In the genomic region with DNA sequence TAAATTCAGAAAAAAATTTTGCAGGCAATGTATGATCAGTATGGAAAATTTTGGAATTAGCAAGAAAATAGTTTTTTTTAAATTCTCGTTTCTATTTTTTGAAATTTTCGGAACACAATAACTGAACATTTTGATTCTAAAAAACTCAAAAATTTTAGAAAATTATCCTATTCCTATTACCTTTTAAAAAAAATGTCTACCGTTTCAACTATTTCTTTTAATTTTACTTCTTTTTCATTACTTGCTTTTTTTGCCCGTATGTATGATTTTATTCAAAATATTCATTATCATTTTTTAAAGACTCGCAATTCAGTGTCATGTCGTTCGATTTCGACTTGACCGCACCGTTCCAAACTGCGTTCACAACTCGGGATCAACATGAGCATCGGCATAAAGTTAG, we compare ENCODE assay signal across 2 worm cellular contexts.
TF ChIP-seq lines count a peak whose summit lies in the region.

atln-2 (plus strand) TSS at position 301 of the 400 bp plus-strand sequence.

TF ChIP-seq in whole organism, L4 larva, 104 proteins besides CTCF, POLR2A, EP300 and RAD21:
- TF ChIP-seq ceh-62 (tag; optimal IDR thresholded peaks at IDR 0.05; lab: Kevin White, UChicago) (no peak), dve-1 (tag; optimal IDR thresholded peaks at IDR 0.05; lab: Kevin White, UChicago; ENCODE audit: insufficient read depth) (no peak), daf-19 (GFP tag; conservative IDR thresholded peaks at IDR 0.05; lab: Robert Waterston, UW) (no peak), hif-1 (tag; optimal IDR thresholded peaks at IDR 0.05; lab: Kevin White, UChicago) (no peak), lin-39 (tag; optimal IDR thresholded peaks at IDR 0.05; lab: Kevin White, UChicago) (no peak), mdl-1 (tag; optimal IDR thresholded peaks at IDR 0.05; lab: Kevin White, UChicago) (no peak), snpc-1.2 (GFP tag; IDR thresholded peaks at IDR 0.05; lab: Robert Waterston, UW) (0 out of 2 replicates have a peak, but pooled peaks have one; percentile 47), ceh-32 (tag; optimal IDR thresholded peaks at IDR 0.05; lab: Kevin White, UChicago; ENCODE audit: poor library complexity) (no peak)

TF ChIP-seq in whole organism, young adult, 124 proteins besides CTCF, POLR2A, EP300 and RAD21:
- TF ChIP-seq lsy-27 (tag; optimal IDR thresholded peaks at IDR 0.05; lab: Kevin White, UChicago; ENCODE audit: borderline replicate concordance, insufficient read depth) (no peak), nfya-1 (tag; optimal IDR thresholded peaks at IDR 0.05; lab: Kevin White, UChicago; ENCODE audit: borderline replicate concordance, insufficient read depth) (no peak), Y53F4B.3 (GFP tag; IDR thresholded peaks at IDR 0.05; lab: Robert Waterston, UW) (no peak), mcd-1 (GFP tag; IDR thresholded peaks at IDR 0.05; lab: Robert Waterston, UW) (no peak), Y67H2A.10 (GFP tag; conservative IDR thresholded peaks at IDR 0.05; lab: Robert Waterston, UW) (no peak), snpc-4 (GFP tag; optimal IDR thresholded peaks at IDR 0.05; lab: Kevin White, UChicago) (no peak), snpc-4 (tag; optimal IDR thresholded peaks at IDR 0.05; lab: Kevin White, UChicago) (peak in 1 of 4 experiments; percentile 44), F10E7.11 (tag; optimal IDR thresholded peaks at IDR 0.05; lab: Kevin White, UChicago) (no peak), attf-6 (GFP tag; IDR thresholded peaks at IDR 0.05; lab: Robert Waterston, UW) (0 out of 2 replicates have a peak, but pooled peaks have one; percentile 6)
